Fruit fly (Drosophila melanogaster): ENCODE data around the gene CG5516.
A peak's percentile ranks its signal among the peaks of the same experiment; 100 is the strongest.

CG5516 gene

DNA sequence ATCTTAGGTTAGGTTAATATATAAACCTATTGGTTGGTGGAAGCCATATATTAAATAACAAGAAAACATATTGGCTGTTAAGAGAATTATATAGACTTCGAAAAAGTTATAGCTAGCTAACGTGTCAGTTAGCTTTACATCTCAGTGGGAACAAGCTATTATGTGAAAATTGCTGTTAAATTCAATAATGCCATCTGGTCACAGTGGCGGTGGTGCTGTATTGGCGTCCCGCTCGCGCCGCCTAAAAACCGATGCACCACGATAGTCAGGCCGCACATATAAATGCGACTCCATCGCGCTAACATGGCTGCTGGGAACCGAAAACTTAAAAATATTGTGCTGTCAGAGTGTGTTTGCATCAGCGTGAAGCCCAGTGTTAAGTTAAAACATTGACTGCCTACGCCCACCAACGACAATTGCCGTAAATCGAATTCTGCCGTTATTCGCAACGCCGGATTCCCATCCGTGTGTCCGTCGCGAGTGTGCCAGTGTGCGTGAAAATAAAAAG, 9.3 kb downstream of the CG5516 start, which contains the start of gene Hel89B (continued):
- no peak for TF ChIP-seq CG11762 (GFP tag; optimal IDR thresholded peaks at IDR 0.05; ENCODE audit: insufficient read depth)
- TF ChIP-seq fkh (GFP tag; optimal IDR thresholded peaks at IDR 0.05), result no peak
- TF ChIP-seq CG8632 (GFP tag; optimal IDR thresholded peaks at IDR 0.05), result no peak
- TF ChIP-seq CG11902 (GFP tag; optimal IDR thresholded peaks at IDR 0.05), result peak; percentile 50
- peak; percentile 63 for TF ChIP-seq achi (GFP tag; optimal IDR thresholded peaks at IDR 0.05)
- TF ChIP-seq net (GFP tag; optimal IDR thresholded peaks at IDR 0.05), result peak; percentile 34
- no peak for TF ChIP-seq CG6792 (GFP tag; optimal IDR thresholded peaks at IDR 0.05)
- peak; percentile 56 for TF ChIP-seq CG10631 (GFP tag; optimal IDR thresholded peaks at IDR 0.05)
- no peak for TF ChIP-seq Blimp-1 (GFP tag; optimal IDR thresholded peaks at IDR 0.05)
- TF ChIP-seq acj6 (GFP tag; optimal IDR thresholded peaks at IDR 0.05), result peak; percentile 35
- no peak for TF ChIP-seq CG11294 (GFP tag; IDR thresholded peaks at IDR 0.05)
- peak; percentile 59 for TF ChIP-seq CG32006 (GFP tag; optimal IDR thresholded peaks at IDR 0.05)
- TF ChIP-seq topi (GFP tag; optimal IDR thresholded peaks at IDR 0.05), result no peak
- TF ChIP-seq svp (GFP tag), result peak; percentile 62
- TF ChIP-seq salr (GFP tag; optimal IDR thresholded peaks at IDR 0.05), result no peak
- no peak for TF ChIP-seq eg (GFP tag; IDR thresholded peaks at IDR 0.05)
- TF ChIP-seq vri (GFP tag; optimal IDR thresholded peaks at IDR 0.05), result no peak
- TF ChIP-seq Eip75B (GFP tag; optimal IDR thresholded peaks at IDR 0.05), result peak; percentile 1
- peak; percentile 53 for TF ChIP-seq lz (GFP tag; optimal IDR thresholded peaks at IDR 0.05)
- no peak for TF ChIP-seq CG6276 (GFP tag; optimal IDR thresholded peaks at IDR 0.05)
- no peak for TF ChIP-seq fd85E (GFP tag; optimal IDR thresholded peaks at IDR 0.05)
- TF ChIP-seq Hr4 (GFP tag; optimal IDR thresholded peaks at IDR 0.05), result peak; percentile 72
- TF ChIP-seq OdsH (GFP tag; optimal IDR thresholded peaks at IDR 0.05), result peak; percentile 47
- no peak for TF ChIP-seq CG34406 (GFP tag; optimal IDR thresholded peaks at IDR 0.05)
- TF ChIP-seq ss (GFP tag; optimal IDR thresholded peaks at IDR 0.05), result peak in 1 of 2 experiments; percentile 10
- no peak for TF ChIP-seq CG6808 (GFP tag; optimal IDR thresholded peaks at IDR 0.05)
- no peak for TF ChIP-seq Sox102F (GFP tag; optimal IDR thresholded peaks at IDR 0.05)

DNA sequence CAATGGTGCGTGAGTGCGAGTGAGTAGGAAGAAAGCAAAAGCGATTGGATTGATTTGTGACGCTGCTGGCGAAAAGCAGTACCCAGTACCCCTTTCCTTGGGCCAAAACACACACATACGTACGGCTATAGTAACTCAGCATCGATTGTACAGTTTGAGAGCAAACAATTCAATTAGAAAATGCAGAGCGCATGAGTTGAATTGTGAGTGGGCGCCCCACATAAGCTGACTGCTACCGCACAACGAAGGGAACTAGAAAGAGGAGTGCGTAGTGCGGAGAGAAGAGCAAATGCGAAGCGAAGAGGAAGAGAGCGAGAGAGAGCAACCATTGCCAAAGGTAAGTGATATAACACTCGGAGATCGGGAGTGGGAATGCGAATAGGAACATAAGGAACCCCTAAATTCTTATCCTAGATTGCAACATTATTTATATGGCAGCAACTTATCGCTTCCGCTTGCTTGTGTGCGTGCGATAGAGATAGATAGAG, 9.8 kb downstream of the CG5516 start:
- TF ChIP-seq fd85E (GFP tag; optimal IDR thresholded peaks at IDR 0.05) (no peak), Met (GFP tag; optimal IDR thresholded peaks at IDR 0.05) (peak; percentile 16), CG8119 (GFP tag; IDR thresholded peaks at IDR 0.05) (no peak), CG8632 (GFP tag; optimal IDR thresholded peaks at IDR 0.05) (no peak), CG7368 (GFP tag; optimal IDR thresholded peaks at IDR 0.05) (no peak), Eip75B (GFP tag; optimal IDR thresholded peaks at IDR 0.05) (peak; percentile 25), Eip78C (GFP tag) (peak; percentile 24), CG31627 (GFP tag; optimal IDR thresholded peaks at IDR 0.05) (no peak), fkh (GFP tag; optimal IDR thresholded peaks at IDR 0.05) (peak; percentile 72), ss (GFP tag; optimal IDR thresholded peaks at IDR 0.05) (peak in 1 of 2 experiments; percentile 28), vri (GFP tag; optimal IDR thresholded peaks at IDR 0.05) (no peak), CG1621 (tag; optimal IDR thresholded peaks at IDR 0.05) (peak; percentile 6), Blimp-1 (GFP tag; optimal IDR thresholded peaks at IDR 0.05) (peak; percentile 32), Sox102F (GFP tag; optimal IDR thresholded peaks at IDR 0.05) (no peak), Lpt (GFP tag; optimal IDR thresholded peaks at IDR 0.05) (no peak), Hr39 (GFP tag; optimal IDR thresholded peaks at IDR 0.05) (no peak), cyc (GFP tag; optimal IDR thresholded peaks at IDR 0.05) (no peak), CG4318 (GFP tag; optimal IDR thresholded peaks at IDR 0.05) (no peak), achi (GFP tag; optimal IDR thresholded peaks at IDR 0.05) (no peak), Sox14 (GFP tag; optimal IDR thresholded peaks at IDR 0.05) (peak; percentile 38), CG9139 (GFP tag; optimal IDR thresholded peaks at IDR 0.05) (peak; percentile 42), CG3919 (GFP tag; optimal IDR thresholded peaks at IDR 0.05) (peak; percentile 3), CG34406 (GFP tag; optimal IDR thresholded peaks at IDR 0.05) (no peak), spab (GFP tag; optimal IDR thresholded peaks at IDR 0.05) (no peak), topi (GFP tag; optimal IDR thresholded peaks at IDR 0.05) (no peak), dsx (GFP tag; optimal IDR thresholded peaks at IDR 0.05; ENCODE audit: poor library complexity, severe bottlenecking) (peak; percentile 75), svp (GFP tag) (peak; percentile 84)

All from whole organism, prepupa.